Comparison of ENCODE assay signal across 5 fruit fly cellular contexts in the genomic region with DNA sequence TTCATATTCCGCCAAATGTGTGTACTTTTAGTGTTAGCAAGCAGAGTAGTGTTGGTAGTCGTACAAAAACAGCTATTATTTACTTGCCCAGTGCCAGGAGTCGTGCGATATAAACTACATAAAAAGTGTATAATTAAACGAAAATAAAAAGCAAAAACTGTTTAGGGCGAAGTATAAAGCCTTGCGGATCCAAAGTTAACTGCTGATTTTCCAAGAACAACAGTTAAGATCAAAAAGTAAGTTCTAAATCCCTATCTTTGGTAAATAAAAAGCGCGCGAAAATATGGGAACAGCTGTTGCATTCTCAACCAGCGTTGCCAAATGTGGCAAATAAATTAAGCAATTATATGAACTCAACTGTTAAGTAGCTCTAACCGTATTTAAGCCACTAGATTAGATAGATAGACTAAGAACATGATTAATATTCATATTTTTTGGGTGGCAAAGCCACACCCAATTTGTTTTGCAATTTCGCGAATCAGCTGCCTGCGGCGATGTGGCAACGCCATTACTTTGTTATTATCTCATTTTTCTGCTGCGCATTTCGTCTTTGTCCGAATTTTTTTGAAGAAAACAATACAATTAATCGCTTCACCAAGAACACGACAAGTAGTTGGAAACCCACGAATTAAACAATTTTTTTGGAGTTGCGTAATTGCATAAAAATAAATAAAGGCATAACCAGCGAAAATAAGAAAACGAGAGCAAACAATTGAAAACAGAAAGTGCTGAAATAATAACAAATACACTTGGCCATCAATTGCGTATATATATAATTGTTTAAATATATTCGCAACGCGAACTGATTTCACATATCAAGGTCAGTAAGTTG.
TF ChIP-seq lines count a peak whose summit lies in the region.

Gene Prim1 (plus strand): TSS at position 51 of the 832 bp plus-strand sequence.
Gene CG7083 (plus strand): TSS at position 522 of the 832 bp plus-strand sequence.

- peak; percentile 40 for TF ChIP-seq CTCF in whole organism, embryonic (GFP tag; optimal IDR thresholded peaks at IDR 0.05; lab: Kevin White, UChicago)

TF ChIP-seq in whole organism, adult, 20 proteins besides CTCF, POLR2A, EP300 and RAD21 (continues in another document):
- TF ChIP-seq CG12768 (GFP tag; optimal IDR thresholded peaks at IDR 0.05; lab: Kevin White, UChicago) (peak; percentile 79), kay (GFP tag; lab: Kevin White, UChicago; ENCODE audit: borderline replicate concordance) (peak; percentile 59), tj (GFP tag; optimal IDR thresholded peaks at IDR 0.05; lab: Kevin White, UChicago) (peak; percentile 41), CG1620 (GFP tag; optimal IDR thresholded peaks at IDR 0.05; lab: Kevin White, UChicago) (peak; percentile 85), CG14711 (tag; optimal IDR thresholded peaks at IDR 0.05; lab: Kevin White, UChicago) (peak; percentile 56), Mnt (GFP tag; optimal IDR thresholded peaks at IDR 0.05; lab: Kevin White, UChicago) (peak; percentile 67), CG33017 (tag; optimal IDR thresholded peaks at IDR 0.05; lab: Kevin White, UChicago) (peak; percentile 38), bab1 (GFP tag; optimal IDR thresholded peaks at IDR 0.05; lab: Kevin White, UChicago) (peak; percentile 69), CG7101 (tag; optimal IDR thresholded peaks at IDR 0.05; lab: Kevin White, UChicago) (peak; percentile 79), CG5204 (GFP tag; optimal IDR thresholded peaks at IDR 0.05; lab: Kevin White, UChicago) (peak; percentile 86), ovo (GFP tag; optimal IDR thresholded peaks at IDR 0.05; lab: Kevin White, UChicago) (peak; percentile 50), toe (GFP tag; optimal IDR thresholded peaks at IDR 0.05; lab: Kevin White, UChicago) (peak; percentile 83), cic (GFP tag; optimal IDR thresholded peaks at IDR 0.05; lab: Kevin White, UChicago) (peak; percentile 30), cnc (optimal IDR thresholded peaks at IDR 0.05; lab: Kevin White, UChicago) (no peak), CG11617 (GFP tag; optimal IDR thresholded peaks at IDR 0.05; lab: Kevin White, UChicago) (peak; percentile 85)

TF ChIP-seq in whole organism, embryonic, 481 proteins besides CTCF, POLR2A, EP300 and RAD21 (continues in another document):
- TF ChIP-seq NK7.1 (GFP tag; optimal IDR thresholded peaks at IDR 0.05; lab: Kevin White, UChicago): peak; percentile 37
- peak; percentile 67 for TF ChIP-seq CG34376 (GFP tag; optimal IDR thresholded peaks at IDR 0.05; lab: Kevin White, UChicago)
- no peak for TF ChIP-seq CG2129 (GFP tag; IDR thresholded peaks at IDR 0.05; lab: Robert Waterston, UW; ENCODE audit: partially characterized antibody)
- peak; percentile 66 for TF ChIP-seq Hsf (GFP tag; optimal IDR thresholded peaks at IDR 0.05; lab: Kevin White, UChicago)
- TF ChIP-seq CG13296 (GFP tag; optimal IDR thresholded peaks at IDR 0.05; lab: Kevin White, UChicago): peak; percentile 53
- no peak for TF ChIP-seq CG8765 (GFP tag; IDR thresholded peaks at IDR 0.05; lab: Robert Waterston, UW)
- TF ChIP-seq Atf-2 (GFP tag; optimal IDR thresholded peaks at IDR 0.05; lab: Kevin White, UChicago): peak; percentile 52
- TF ChIP-seq Meics (GFP tag; optimal IDR thresholded peaks at IDR 0.05; lab: Kevin White, UChicago): peak; percentile 58
- peak; percentile 34 for TF ChIP-seq CG10147 (GFP tag; optimal IDR thresholded peaks at IDR 0.05; lab: Kevin White, UChicago)
- TF ChIP-seq D19B (GFP tag; optimal IDR thresholded peaks at IDR 0.05; lab: Kevin White, UChicago): no peak
- TF ChIP-seq cad (GFP tag; optimal IDR thresholded peaks at IDR 0.05; lab: Kevin White, UChicago): no peak
- 0 out of 2 replicates have a peak, but pooled peaks have one; percentile 20 for TF ChIP-seq sens-2 (GFP tag; IDR thresholded peaks at IDR 0.05; lab: Robert Waterston, UW)
- TF ChIP-seq chm (GFP tag; IDR thresholded peaks at IDR 0.05; lab: Robert Waterston, UW): no peak
- peak; percentile 94 for TF ChIP-seq CG10267 (tag; optimal IDR thresholded peaks at IDR 0.05; lab: Kevin White, UChicago)
- no peak for TF ChIP-seq fd3F (GFP tag; optimal IDR thresholded peaks at IDR 0.05; lab: Kevin White, UChicago)
- TF ChIP-seq Chrac-16 (GFP tag; optimal IDR thresholded peaks at IDR 0.05; lab: Kevin White, UChicago): peak; percentile 55

TF ChIP-seq in whole organism, prepupa, 60 proteins besides CTCF, POLR2A, EP300 and RAD21 (continues in another document):
- peak; percentile 1 for TF ChIP-seq CG11902 (GFP tag; optimal IDR thresholded peaks at IDR 0.05; lab: Kevin White, UChicago)
- TF ChIP-seq Sox14 (GFP tag; optimal IDR thresholded peaks at IDR 0.05; lab: Kevin White, UChicago): peak; percentile 95
- peak; percentile 70 for TF ChIP-seq Hr4 (GFP tag; optimal IDR thresholded peaks at IDR 0.05; lab: Kevin White, UChicago)
- TF ChIP-seq svp (GFP tag; lab: Kevin White, UChicago): peak; percentile 85
- peak; percentile 9 for TF ChIP-seq CG8632 (GFP tag; optimal IDR thresholded peaks at IDR 0.05; lab: Kevin White, UChicago)
- peak; percentile 57 for TF ChIP-seq achi (GFP tag; optimal IDR thresholded peaks at IDR 0.05; lab: Kevin White, UChicago)
- peak; percentile 73 for TF ChIP-seq Hr39 (GFP tag; optimal IDR thresholded peaks at IDR 0.05; lab: Kevin White, UChicago)
- TF ChIP-seq dsx (GFP tag; optimal IDR thresholded peaks at IDR 0.05; lab: Kevin White, UChicago; ENCODE audit: poor library complexity, severe bottlenecking): no peak
- no peak for TF ChIP-seq dac (GFP tag; optimal IDR thresholded peaks at IDR 0.05; lab: Kevin White, UChicago)
- TF ChIP-seq cyc (GFP tag; optimal IDR thresholded peaks at IDR 0.05; lab: Kevin White, UChicago): peak; percentile 61
- peak; percentile 57 for TF ChIP-seq net (GFP tag; optimal IDR thresholded peaks at IDR 0.05; lab: Kevin White, UChicago)
- peak; percentile 55 for TF ChIP-seq CG10669 (GFP tag; optimal IDR thresholded peaks at IDR 0.05; lab: Kevin White, UChicago)
- TF ChIP-seq Ets21C (GFP tag; optimal IDR thresholded peaks at IDR 0.05; lab: Kevin White, UChicago): peak; percentile 52
- peak; percentile 62 for TF ChIP-seq CG7368 (GFP tag; optimal IDR thresholded peaks at IDR 0.05; lab: Kevin White, UChicago)
- TF ChIP-seq Smox (GFP tag; optimal IDR thresholded peaks at IDR 0.05; lab: Kevin White, UChicago): peak; percentile 49
- TF ChIP-seq Sox102F (GFP tag; optimal IDR thresholded peaks at IDR 0.05; lab: Kevin White, UChicago): peak; percentile 69
- peak; percentile 41 for TF ChIP-seq Ets96B (tag; optimal IDR thresholded peaks at IDR 0.05; lab: Kevin White, UChicago)

TF ChIP-seq in whole organism, pupa, 21 proteins besides CTCF, POLR2A, EP300 and RAD21:
- TF ChIP-seq CG17806 (tag; optimal IDR thresholded peaks at IDR 0.05; lab: Kevin White, UChicago) (peak; percentile 38), CG34367 (tag; optimal IDR thresholded peaks at IDR 0.05; lab: Kevin White, UChicago) (peak; percentile 49), EcR (GFP tag; optimal IDR thresholded peaks at IDR 0.05; lab: Kevin White, UChicago) (no peak), Ets98B (GFP tag; IDR thresholded peaks at IDR 0.05; lab: Robert Waterston, UW) (no peak), CG8301 (tag; optimal IDR thresholded peaks at IDR 0.05; lab: Kevin White, UChicago) (peak; percentile 28), fd96Ca (GFP tag; IDR thresholded peaks at IDR 0.05; lab: Robert Waterston, UW) (no peak), CG15710 (tag; optimal IDR thresholded peaks at IDR 0.05; lab: Kevin White, UChicago) (peak; percentile 44), gl (tag; optimal IDR thresholded peaks at IDR 0.05; lab: Kevin White, UChicago) (no peak), CG8159 (tag; optimal IDR thresholded peaks at IDR 0.05; lab: Kevin White, UChicago) (peak; percentile 57), Snoo (tag; optimal IDR thresholded peaks at IDR 0.05; lab: Kevin White, UChicago) (peak; percentile 26), Pif1A (GFP tag; optimal IDR thresholded peaks at IDR 0.05; lab: Kevin White, UChicago) (peak; percentile 68), D1 (tag; optimal IDR thresholded peaks at IDR 0.05; lab: Kevin White, UChicago) (no peak), CG12605 (GFP tag; IDR thresholded peaks at IDR 0.05; lab: Robert Waterston, UW) (no peak), Pif1B (GFP tag; optimal IDR thresholded peaks at IDR 0.05; lab: Kevin White, UChicago) (no peak), CG10348 (GFP tag; IDR thresholded peaks at IDR 0.05; lab: Robert Waterston, UW) (no peak), CG4496 (GFP tag; IDR thresholded peaks at IDR 0.05; lab: Robert Waterston, UW) (peak; percentile 44; the same call in 2 of the 3 replicates)
TF ChIP-seq in whole organism, pupa: peak in this region for 8.

TF ChIP-seq in whole organism, wandering third instar larva, 38 proteins besides CTCF, POLR2A, EP300 and RAD21 (continues in another document):
- TF ChIP-seq fru (GFP tag; optimal IDR thresholded peaks at IDR 0.05; lab: Kevin White, UChicago) (peak; percentile 83), sage (GFP tag; optimal IDR thresholded peaks at IDR 0.05; lab: Kevin White, UChicago) (peak; percentile 34), Hnf4 (GFP tag; optimal IDR thresholded peaks at IDR 0.05; lab: Kevin White, UChicago) (peak; percentile 67), CG32264 (GFP tag; optimal IDR thresholded peaks at IDR 0.05; lab: Kevin White, UChicago) (no peak), Jra (GFP tag; optimal IDR thresholded peaks at IDR 0.05; lab: Kevin White, UChicago) (peak; percentile 34), psq (GFP tag; optimal IDR thresholded peaks at IDR 0.05; lab: Kevin White, UChicago) (peak; percentile 49), br (GFP tag; optimal IDR thresholded peaks at IDR 0.05; lab: Kevin White, UChicago) (peak; percentile 71), jim (GFP tag; optimal IDR thresholded peaks at IDR 0.05; lab: Kevin White, UChicago) (no peak), sv (GFP tag; optimal IDR thresholded peaks at IDR 0.05; lab: Kevin White, UChicago) (peak; percentile 42), CG9705 (GFP tag; optimal IDR thresholded peaks at IDR 0.05; lab: Kevin White, UChicago) (peak; percentile 55), CrebA (GFP tag; optimal IDR thresholded peaks at IDR 0.05; lab: Kevin White, UChicago; ENCODE audit: borderline replicate concordance) (no peak), Hr83 (GFP tag; optimal IDR thresholded peaks at IDR 0.05; lab: Kevin White, UChicago; ENCODE audit: poor library complexity, severe bottlenecking) (peak; percentile 21), Sp1 (GFP tag; optimal IDR thresholded peaks at IDR 0.05; lab: Kevin White, UChicago) (peak; percentile 43), Dfd (GFP tag; optimal IDR thresholded peaks at IDR 0.05; lab: Kevin White, UChicago) (no peak), Myc (optimal IDR thresholded peaks at IDR 0.05; lab: Kevin White, UChicago) (peak; percentile 21), dsf (GFP tag; optimal IDR thresholded peaks at IDR 0.05; lab: Kevin White, UChicago; ENCODE audit: borderline replicate concordance) (peak; percentile 60), Vsx2 (GFP tag; optimal IDR thresholded peaks at IDR 0.05; lab: Kevin White, UChicago; ENCODE audit: partially characterized antibody) (no peak), OdsH (GFP tag; optimal IDR thresholded peaks at IDR 0.05; lab: Kevin White, UChicago) (peak; percentile 61), usp (GFP tag; optimal IDR thresholded peaks at IDR 0.05; lab: Kevin White, UChicago) (no peak), HLH106 (tag; optimal IDR thresholded peaks at IDR 0.05; lab: Kevin White, UChicago) (peak; percentile 67), ey (GFP tag; optimal IDR thresholded peaks at IDR 0.05; lab: Kevin White, UChicago) (peak; percentile 65)
